Fruit fly (Drosophila melanogaster) whole organism, embryonic: ENCODE results near the gene slpr.

ENCODE experiments used
- CG1024 ChIP-seq: fragments of 200-800 bp; sonication (Bioruptor generic); IDR thresholded peaks from 2 replicates; pipeline ENCODE4 v1.3.6; 2022; ENCODE audit warnings: missing biosample characterization, missing genetic modification characterization
- CG10321 ChIP-seq: fragments of 200-800 bp; sonication (Bioruptor generic); IDR thresholded peaks from 2 replicates; pipeline ENCODE4 v1.3.6; 2022; ENCODE audit warnings: missing biosample characterization, missing genetic modification characterization
- CG12071 ChIP-seq: fragments of 200-800 bp; sonication (Bioruptor generic); optimal IDR thresholded peaks from 3 replicates; lab custom pipeline; 2018; ENCODE audit warnings: missing biosample characterization, mild to moderate bottlenecking, missing genetic modification characterization
- CG12391 ChIP-seq: fragments of 200-800 bp; sonication (Bioruptor generic); optimal IDR thresholded peaks from 3 replicates; lab custom pipeline; 2018; ENCODE audit warnings: missing biosample characterization, mild to moderate bottlenecking, missing genetic modification characterization, moderate library complexity
- CG17802 ChIP-seq: fragments of 200-800 bp; sonication (Bioruptor generic); optimal IDR thresholded peaks from 2 replicates; lab custom pipeline; 2018; ENCODE audit warnings: missing biosample characterization, mild to moderate bottlenecking, missing genetic modification characterization, moderate library complexity
- CG18011 ChIP-seq: fragments of 200-800 bp; sonication (Bioruptor generic); optimal IDR thresholded peaks from 2 replicates; lab custom pipeline; 2017; ENCODE audit warnings: missing biosample characterization, missing genetic modification characterization, mild to moderate bottlenecking, moderate library complexity, missing genotype
- CG2678 ChIP-seq: fragments of 200-800 bp; sonication (Bioruptor generic); optimal IDR thresholded peaks from 3 replicates; lab custom pipeline; 2019; ENCODE audit warnings: missing biosample characterization, mild to moderate bottlenecking, missing genetic modification characterization, moderate library complexity
- CG31224 ChIP-seq: fragments of 200-800 bp; sonication (Bioruptor generic); IDR thresholded peaks from 2 replicates; pipeline ENCODE4 v1.3.6; 2022; ENCODE audit warnings: missing biosample characterization, missing genetic modification characterization
- CG4424 ChIP-seq: fragments of 200-800 bp; sonication (Bioruptor generic); optimal IDR thresholded peaks from 3 replicates; lab custom pipeline; 2016; ENCODE audit warnings: missing biosample characterization, missing genetic modification characterization
- CG4820 ChIP-seq: fragments of 200-800 bp; sonication (Bioruptor generic); optimal IDR thresholded peaks from 3 replicates; lab custom pipeline; 2016; ENCODE audit warnings: missing biosample characterization, missing genetic modification characterization
- CG6175 ChIP-seq: fragments of 200-800 bp; sonication (Bioruptor generic); IDR thresholded peaks from 3 replicates; pipeline ENCODE4 v1.3.6; 2022; ENCODE audit warnings: missing biosample characterization, missing genetic modification characterization
- CG7745 ChIP-seq: fragments of 200-800 bp; sonication (Bioruptor generic); optimal IDR thresholded peaks from 2 replicates; lab custom pipeline; 2018; ENCODE audit warnings: missing biosample characterization, mild to moderate bottlenecking, missing genetic modification characterization, moderate library complexity
- CG8089 ChIP-seq: fragments of 200-800 bp; sonication (Bioruptor generic); optimal IDR thresholded peaks from 3 replicates; lab custom pipeline; 2016; ENCODE audit warnings: missing biosample characterization, missing genetic modification characterization
- CG8478 ChIP-seq: fragments of >200 bp; optimal IDR thresholded peaks from 2 replicates; lab custom pipeline; 2018
- CG8944 ChIP-seq: fragments of 200-800 bp; sonication (Bioruptor generic); optimal IDR thresholded peaks from 3 replicates; lab custom pipeline; 2016; ENCODE audit warnings: missing biosample characterization, missing genetic modification characterization
- CG9817 ChIP-seq: fragments of 200-800 bp; sonication (Bioruptor generic); optimal IDR thresholded peaks from 2 replicates; lab custom pipeline; 2018; ENCODE audit warnings: missing biosample characterization, mild to moderate bottlenecking, missing genetic modification characterization, moderate library complexity
- Dad ChIP-seq: fragments of 200-800 bp; sonication (Bioruptor generic); optimal IDR thresholded peaks from 3 replicates; lab custom pipeline; 2016; ENCODE audit warnings: missing biosample characterization, missing genetic modification characterization
- Dip3 ChIP-seq: fragments of 200-800 bp; sonication (Bioruptor generic); optimal IDR thresholded peaks from 3 replicates; lab custom pipeline; 2016; ENCODE audit warnings: missing biosample characterization, missing genetic modification characterization
- Drgx ChIP-seq: fragments of 200-800 bp; sonication (Bioruptor generic); IDR thresholded peaks from 2 replicates; pipeline ENCODE4 v1.3.6; 2022; ENCODE audit warnings: missing biosample characterization, missing genetic modification characterization
- Ets65A ChIP-seq: fragments of 200-800 bp; sonication (Bioruptor generic); peaks from one replicate; lab custom pipeline; 2016; ENCODE audit warnings: missing biosample characterization, missing genetic modification characterization
- Fer3 ChIP-seq: fragments of 200-800 bp; sonication (Bioruptor generic); optimal IDR thresholded peaks from 2 replicates; lab custom pipeline; 2018; ENCODE audit warnings: missing biosample characterization, mild to moderate bottlenecking, missing genetic modification characterization, moderate library complexity
- Gsc ChIP-seq: fragments of 200-800 bp; sonication (Bioruptor generic); IDR thresholded peaks from 2 replicates; pipeline ENCODE4 v1.3.6; 2022; ENCODE audit warnings: missing biosample characterization, missing genetic modification characterization
- H2.0 ChIP-seq: fragments of 200-800 bp; sonication (Bioruptor generic); IDR thresholded peaks from 2 replicates; pipeline ENCODE4 v1.3.6; 2022; ENCODE audit warnings: missing biosample characterization, missing genetic modification characterization
- HLH3B ChIP-seq: fragments of 200-800 bp; sonication (Bioruptor generic); IDR thresholded peaks from 2 replicates; pipeline ENCODE4 v1.3.6; 2022; ENCODE audit warnings: missing biosample characterization, missing genetic modification characterization
- Meics ChIP-seq: fragments of 200-800 bp; sonication (Bioruptor generic); optimal IDR thresholded peaks from 2 replicates; lab custom pipeline; 2017; ENCODE audit warnings: missing biosample characterization, mild to moderate bottlenecking, missing genetic modification characterization
- NC2β ChIP-seq: fragments of 200-800 bp; sonication (Bioruptor generic); optimal IDR thresholded peaks from 2 replicates; lab custom pipeline; 2016; ENCODE audit warnings: missing biosample characterization, missing genetic modification characterization
- Pdp1 ChIP-seq, 2 experiments: fragments of 200-800 bp; sonication (Bioruptor generic); optimal IDR thresholded peaks; 3 replicates each; lab custom pipeline; 2016; ENCODE audit warnings: missing biosample characterization in 2 of 2, missing genetic modification characterization in 2 of 2, mild to moderate bottlenecking in 1 of 2, moderate library complexity in 1 of 2
- Trl ChIP-seq, 3 experiments: fragments of >200 bp in 2 of 3; fragments of 200-800 bp in 1 of 3; sonication (Bioruptor generic) in 1 of 3; optimal IDR thresholded peaks; 2 replicates in 1 of 3; 3 replicates in 2 of 3; lab custom pipeline; 2016 to 2017; ENCODE audit warnings: missing biosample characterization in 1 of 3, missing genetic modification characterization in 1 of 3
- Xrp1 ChIP-seq: fragments of 200-800 bp; sonication (Bioruptor generic); IDR thresholded peaks from 2 replicates; pipeline ENCODE4 v1.3.6; 2022; ENCODE audit warnings: missing biosample characterization, missing genetic modification characterization
- ab ChIP-seq: fragments of 200-800 bp; sonication (Bioruptor generic); optimal IDR thresholded peaks from 2 replicates; lab custom pipeline; 2016; ENCODE audit warnings: missing biosample characterization, missing genetic modification characterization
- ac ChIP-seq: fragments of 200-800 bp; sonication (Bioruptor generic); optimal IDR thresholded peaks from 3 replicates; lab custom pipeline; 2017; ENCODE audit warnings: missing biosample characterization, mild to moderate bottlenecking, missing genetic modification characterization
- bowl ChIP-seq: fragments of 200-800 bp; sonication (Bioruptor generic); IDR thresholded peaks from 2 replicates; pipeline ENCODE4 v1.3.6; 2022; ENCODE audit warnings: missing biosample characterization, missing genetic modification characterization
- cas ChIP-seq: fragments of 200-800 bp; sonication (Bioruptor generic); IDR thresholded peaks from 2 replicates; pipeline ENCODE4 v1.3.6; 2022; ENCODE audit warnings: missing biosample characterization, missing genetic modification characterization
- croc ChIP-seq: fragments of 200-800 bp; sonication (Bioruptor generic); conservative IDR thresholded peaks from 3 replicates; pipeline ENCODE4 v1.3.6; 2022; ENCODE audit warnings: missing biosample characterization, missing genetic modification characterization
- da ChIP-seq: fragments of 200-800 bp; sonication (Bioruptor generic); optimal IDR thresholded peaks from 2 replicates; lab custom pipeline; 2016; ENCODE audit warnings: missing biosample characterization, missing genetic modification characterization
- ems ChIP-seq: fragments of 200-800 bp; sonication (Bioruptor generic); optimal IDR thresholded peaks from 3 replicates; lab custom pipeline; 2016; ENCODE audit warnings: missing biosample characterization, missing genetic modification characterization
- eyg ChIP-seq: fragments of 200-800 bp; sonication (Bioruptor generic); optimal IDR thresholded peaks from 3 replicates; lab custom pipeline; 2016; ENCODE audit warnings: missing biosample characterization, missing genetic modification characterization
- hbn ChIP-seq: fragments of 200-800 bp; sonication (Bioruptor generic); IDR thresholded peaks from 2 replicates; pipeline ENCODE4 v1.3.6; 2022; ENCODE audit warnings: missing biosample characterization, missing genetic modification characterization; ENCODE audit not compliant: partially characterized antibody
- jing ChIP-seq: fragments of 200-800 bp; sonication (Bioruptor generic); optimal IDR thresholded peaks from 2 replicates; lab custom pipeline; 2018; ENCODE audit warnings: missing biosample characterization, mild to moderate bottlenecking, missing genetic modification characterization
- kay ChIP-seq: fragments of 200-800 bp; sonication (Bioruptor generic); optimal IDR thresholded peaks from 2 replicates; lab custom pipeline; 2016; ENCODE audit warnings: missing biosample characterization, missing genetic modification characterization
- kni ChIP-seq: fragments of 200-800 bp; sonication (Bioruptor generic); optimal IDR thresholded peaks from 3 replicates; lab custom pipeline; 2017; ENCODE audit warnings: mild to moderate bottlenecking, missing biosample characterization, missing genetic modification reagents, missing genetic modification characterization
- nerfin-1 ChIP-seq: fragments of 200-800 bp; sonication (Bioruptor generic); optimal IDR thresholded peaks from 3 replicates; lab custom pipeline; 2019; ENCODE audit warnings: missing biosample characterization, mild to moderate bottlenecking, missing genetic modification characterization, moderate library complexity
- oc ChIP-seq: fragments of 200-800 bp; sonication (Bioruptor generic); optimal IDR thresholded peaks from 2 replicates; lab custom pipeline; 2018; ENCODE audit warnings: missing biosample characterization, mild to moderate bottlenecking, missing genetic modification characterization, moderate library complexity
- p53 ChIP-seq: fragments of 200-800 bp; sonication (Bioruptor generic); optimal IDR thresholded peaks from 2 replicates; lab custom pipeline; 2016; ENCODE audit warnings: missing biosample characterization, missing genetic modification characterization
- pzg ChIP-seq: fragments of 200-800 bp; sonication (Bioruptor generic); optimal IDR thresholded peaks from 3 replicates; lab custom pipeline; 2018; ENCODE audit warnings: missing biosample characterization, mild to moderate bottlenecking, missing genetic modification characterization, moderate library complexity
- sc ChIP-seq, 3 experiments: fragments of >200 bp in 2 of 3; fragments of 200-800 bp in 1 of 3; sonication (Bioruptor generic) in 1 of 3; optimal IDR thresholded peaks; 2 replicates in 2 of 3; 3 replicates in 1 of 3; lab custom pipeline; 2017; ENCODE audit warnings: mild to moderate bottlenecking in 1 of 3, missing biosample characterization in 1 of 3, missing genetic modification characterization in 1 of 3, missing genetic modification reagents in 1 of 3
- seq ChIP-seq: fragments of 200-800 bp; sonication (Bioruptor generic); IDR thresholded peaks from 2 replicates; pipeline ENCODE4 v1.3.6; 2022; ENCODE audit warnings: missing biosample characterization, missing genetic modification characterization
- tna ChIP-seq: fragments of 200-800 bp; sonication (Bioruptor generic); IDR thresholded peaks from 2 replicates; pipeline ENCODE4 v1.3.6; 2022; ENCODE audit warnings: missing biosample characterization, missing genetic modification characterization; ENCODE audit not compliant: partially characterized antibody
- tup ChIP-seq: fragments of 200-800 bp; sonication (Bioruptor generic); optimal IDR thresholded peaks from 2 replicates; lab custom pipeline; 2016; ENCODE audit warnings: missing biosample characterization, mild to moderate bottlenecking, missing genetic modification characterization, moderate library complexity
- twi ChIP-seq: fragments of 200-800 bp; optimal IDR thresholded peaks from 2 replicates; lab custom pipeline; 2019; ENCODE audit warnings: missing biosample characterization, mild to moderate bottlenecking, missing genetic modification characterization, moderate library complexity

The slpr gene

DNA sequence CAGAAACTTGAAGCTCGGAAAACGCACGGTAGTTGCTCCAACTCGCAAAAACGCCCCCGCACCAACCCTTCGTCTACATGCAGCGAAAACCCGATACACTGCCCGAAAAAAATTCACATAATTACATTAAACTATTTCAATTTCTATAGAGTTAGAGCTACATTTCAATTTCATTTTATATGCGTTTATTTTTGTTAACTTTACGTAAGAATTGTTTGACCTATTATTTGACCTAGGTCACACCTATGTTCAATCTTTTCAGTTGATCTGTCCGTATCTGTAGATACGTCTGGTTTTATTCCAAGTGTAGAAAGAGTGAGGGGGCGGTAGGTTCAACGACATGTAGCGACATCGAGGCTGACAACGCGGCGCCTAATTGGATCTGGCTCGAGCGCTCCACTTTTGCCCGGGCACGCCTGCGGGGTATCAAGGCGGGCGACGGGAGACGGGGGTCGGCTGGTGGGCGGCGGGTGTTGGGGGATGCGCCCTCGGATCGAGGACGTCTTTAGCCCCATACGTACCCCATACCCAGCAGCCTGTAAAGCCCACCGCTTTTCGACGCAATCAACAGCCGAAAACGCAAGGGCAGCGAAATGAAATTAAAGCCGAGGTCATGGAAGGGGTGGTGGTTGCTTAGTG, 25.9 kb upstream of the slpr start (continued):
- TF ChIP-seq CG6175 (GFP tag; lab: Robert Waterston, UW): no peak
- TF ChIP-seq CG8478 (lab: Kevin White, UChicago): no peak
- no peak for TF ChIP-seq bowl
- no peak for TF ChIP-seq Dad (GFP tag; lab: Kevin White, UChicago)
- no peak for TF ChIP-seq seq (GFP tag; lab: Robert Waterston, UW)
- TF ChIP-seq CG31224 (GFP tag; lab: Robert Waterston, UW): no peak
- peak in 1 of 2 experiments; percentile 21 for TF ChIP-seq Pdp1 (GFP tag; optimal IDR thresholded peaks at IDR 0.05; lab: Kevin White, UChicago)
- TF ChIP-seq CG18011 (GFP tag; lab: Kevin White, UChicago): no peak
- peak; percentile 4 for TF ChIP-seq CG9817
- no peak for TF ChIP-seq tup (GFP tag; lab: Kevin White, UChicago)
- no peak for TF ChIP-seq CG7745 (tag; lab: Kevin White, UChicago)
- no peak for TF ChIP-seq Ets65A (GFP tag; lab: Kevin White, UChicago)
- TF ChIP-seq da: no peak
- TF ChIP-seq CG17802 (tag; lab: Kevin White, UChicago): no peak
- TF ChIP-seq Meics (GFP tag; lab: Kevin White, UChicago): peak; percentile 21
- TF ChIP-seq CG2678 (tag; lab: Kevin White, UChicago): peak; percentile 64
- TF ChIP-seq hbn: no peak
- TF ChIP-seq eyg (GFP tag; lab: Kevin White, UChicago): no peak
- TF ChIP-seq Drgx: peak; percentile 53
- no peak for TF ChIP-seq CG8089 (GFP tag; lab: Kevin White, UChicago)
- peak; percentile 28 for TF ChIP-seq CG12391
- TF ChIP-seq p53 (GFP tag; lab: Kevin White, UChicago): no peak
- no peak for TF ChIP-seq CG4424 (GFP tag; lab: Kevin White, UChicago)
- no peak for TF ChIP-seq CG8944 (GFP tag; lab: Kevin White, UChicago)
- no peak for TF ChIP-seq ems (GFP tag; lab: Kevin White, UChicago)
- TF ChIP-seq kni (GFP tag; lab: Kevin White, UChicago): no peak
- peak; percentile 0 for TF ChIP-seq Dip3
- peak; percentile 13 for TF ChIP-seq jing (GFP tag; lab: Kevin White, UChicago)
- no peak for TF ChIP-seq croc (GFP tag; lab: Robert Waterston, UW)
- TF ChIP-seq cas (GFP tag; lab: Robert Waterston, UW): no peak
- TF ChIP-seq CG12071 (GFP tag; lab: Kevin White, UChicago): no peak
- TF ChIP-seq ac: no peak
- TF ChIP-seq twi (tag; lab: Kevin White, UChicago): no peak
- no peak for TF ChIP-seq CG10321 (GFP tag; lab: Robert Waterston, UW)
- 0 out of 2 replicates have a peak, but pooled peaks have one; percentile 12 for TF ChIP-seq H2.0 (GFP tag; lab: Robert Waterston, UW)
- TF ChIP-seq pzg: no peak
- TF ChIP-seq oc: no peak
- TF ChIP-seq CG1024 (GFP tag; lab: Robert Waterston, UW): no peak
- TF ChIP-seq kay (GFP tag; lab: Kevin White, UChicago): no peak
- TF ChIP-seq sc (optimal IDR thresholded peaks at IDR 0.05; lab: Kevin White, UChicago): no peak
- no peak for TF ChIP-seq sc (GFP tag; optimal IDR thresholded peaks at IDR 0.05; lab: Kevin White, UChicago)
- TF ChIP-seq HLH3B: no peak
- no peak for TF ChIP-seq Trl (optimal IDR thresholded peaks at IDR 0.05; lab: Kevin White, UChicago)
- no peak for TF ChIP-seq Trl (GFP tag; optimal IDR thresholded peaks at IDR 0.05; lab: Kevin White, UChicago)
- TF ChIP-seq ab: no peak
- no peak for TF ChIP-seq nerfin-1
- no peak for TF ChIP-seq CG4820
- no peak for TF ChIP-seq NC2β (GFP tag; lab: Kevin White, UChicago)
- peak; percentile 37; the same call in 1 of the 2 replicates for TF ChIP-seq Xrp1 (GFP tag; lab: Robert Waterston, UW)
- peak; percentile 31 for TF ChIP-seq Fer3 (tag; lab: Kevin White, UChicago)
- no peak for TF ChIP-seq tna (GFP tag; lab: Robert Waterston, UW)
- TF ChIP-seq Gsc (GFP tag; lab: Robert Waterston, UW): no peak
